Fruit fly (Drosophila melanogaster) whole organism, embryonic: ENCODE data around the gene Best2.

Experiments used
- BEAF-32 ChIP-seq: fragments of 200-800 bp; sonication (Bioruptor generic); optimal IDR thresholded peaks from 3 replicates; lab custom pipeline; 2017; ENCODE audit warnings: missing biosample characterization, missing genetic modification characterization, mild to moderate bottlenecking, moderate library complexity, missing genetic modification reagents
- CG10654 ChIP-seq: fragments of 200-800 bp; sonication (Bioruptor generic); optimal IDR thresholded peaks from 2 replicates; lab custom pipeline; 2016; ENCODE audit warnings: missing biosample characterization, missing genetic modification characterization
- CG12659 ChIP-seq: fragments of 200-800 bp; sonication (Bioruptor generic); optimal IDR thresholded peaks from 3 replicates; lab custom pipeline; 2017; ENCODE audit warnings: mild to moderate bottlenecking, missing biosample characterization, missing genetic modification reagents, missing genetic modification characterization
- CG12769 ChIP-seq: fragments of 200-800 bp; sonication (Bioruptor generic); optimal IDR thresholded peaks from 2 replicates; lab custom pipeline; 2019; ENCODE audit warnings: missing biosample characterization, mild to moderate bottlenecking, missing genetic modification characterization, moderate library complexity
- CG13287 ChIP-seq: fragments of 200-800 bp; sonication (Bioruptor generic); IDR thresholded peaks from 2 replicates; pipeline ENCODE4 v1.3.6; 2022; ENCODE audit warnings: missing biosample characterization, missing genetic modification characterization; ENCODE audit not compliant: partially characterized antibody
- CG13624 ChIP-seq: fragments of 200-800 bp; sonication (Bioruptor generic); optimal IDR thresholded peaks from 2 replicates; lab custom pipeline; 2016; ENCODE audit warnings: missing biosample characterization, missing genetic modification characterization
- CG14441 ChIP-seq: fragments of 200-800 bp; sonication (Bioruptor generic); IDR thresholded peaks from 2 replicates; pipeline ENCODE4 v1.3.6; 2022; ENCODE audit warnings: missing biosample characterization, missing genetic modification characterization
- CG1602 ChIP-seq: fragments of 200-800 bp; sonication (Bioruptor generic); optimal IDR thresholded peaks from 3 replicates; lab custom pipeline; 2016; ENCODE audit warnings: missing biosample characterization, missing genetic modification characterization
- CG1603 ChIP-seq: fragments of 200-800 bp; sonication (Bioruptor generic); optimal IDR thresholded peaks from 2 replicates; lab custom pipeline; 2019; ENCODE audit warnings: missing biosample characterization, mild to moderate bottlenecking, missing genetic modification characterization, moderate library complexity
- CG18011 ChIP-seq: fragments of 200-800 bp; sonication (Bioruptor generic); optimal IDR thresholded peaks from 2 replicates; lab custom pipeline; 2017; ENCODE audit warnings: missing biosample characterization, missing genetic modification characterization, mild to moderate bottlenecking, moderate library complexity, missing genotype
- CG18262 ChIP-seq: fragments of 200-800 bp; optimal IDR thresholded peaks from 3 replicates; lab custom pipeline; 2019; ENCODE audit warnings: missing biosample characterization, mild to moderate bottlenecking, missing genetic modification characterization, moderate library complexity
- CG18476 ChIP-seq: fragments of 200-800 bp; sonication (Bioruptor generic); optimal IDR thresholded peaks from 2 replicates; lab custom pipeline; 2016; ENCODE audit warnings: missing biosample characterization, mild to moderate bottlenecking, missing genetic modification characterization
- CG32767 ChIP-seq: fragments of 200-800 bp; sonication (Bioruptor generic); IDR thresholded peaks from 2 replicates; pipeline ENCODE4 v1.3.6; 2022; ENCODE audit warnings: missing biosample characterization, missing genetic modification characterization
- CG33557 ChIP-seq: fragments of 200-800 bp; sonication (Bioruptor generic); optimal IDR thresholded peaks from 2 replicates; lab custom pipeline; 2019; ENCODE audit warnings: missing biosample characterization, mild to moderate bottlenecking, missing genetic modification characterization, moderate library complexity
- CG34422 ChIP-seq: fragments of 200-800 bp; sonication (Bioruptor generic); IDR thresholded peaks from 3 replicates; pipeline ENCODE4 v1.3.6; 2022; ENCODE audit warnings: missing biosample characterization, missing genetic modification characterization
- CG3847 ChIP-seq: fragments of 200-800 bp; sonication (Bioruptor generic); IDR thresholded peaks from 2 replicates; pipeline ENCODE4 v1.3.6; 2022; ENCODE audit warnings: missing biosample characterization, missing genetic modification characterization
- CG7963 ChIP-seq: fragments of 200-800 bp; sonication (Bioruptor generic); IDR thresholded peaks from 3 replicates; pipeline ENCODE4 v1.3.6; 2022; ENCODE audit warnings: missing biosample characterization, missing genetic modification characterization; ENCODE audit not compliant: partially characterized antibody
- CG8359 ChIP-seq: fragments of 200-800 bp; sonication (Bioruptor generic); optimal IDR thresholded peaks from 2 replicates; lab custom pipeline; 2017; ENCODE audit warnings: missing biosample characterization, mild to moderate bottlenecking, missing genetic modification characterization, borderline replicate concordance
- CG8478 ChIP-seq: fragments of >200 bp; optimal IDR thresholded peaks from 2 replicates; lab custom pipeline; 2018
- CG9932 ChIP-seq: fragments of 200-800 bp; sonication (Bioruptor generic); IDR thresholded peaks from 2 replicates; pipeline ENCODE4 v1.3.6; 2022; ENCODE audit warnings: missing biosample characterization, missing genetic modification characterization
- Dip2 ChIP-seq: fragments of 200-800 bp; sonication (Bioruptor generic); IDR thresholded peaks from 2 replicates; pipeline ENCODE4 v1.3.6; 2022; ENCODE audit warnings: missing biosample characterization, missing genetic modification characterization
- Ets97D ChIP-seq: fragments of 200-800 bp; sonication (Bioruptor generic); optimal IDR thresholded peaks from 3 replicates; lab custom pipeline; 2016; ENCODE audit warnings: missing biosample characterization, missing genetic modification characterization
- HLH54F ChIP-seq: fragments of 200-800 bp; sonication (Bioruptor generic); optimal IDR thresholded peaks from 3 replicates; lab custom pipeline; 2016; ENCODE audit warnings: missing biosample characterization, missing genetic modification characterization
- Nf-YB ChIP-seq: fragments of 200-800 bp; sonication (Bioruptor generic); optimal IDR thresholded peaks from 3 replicates; lab custom pipeline; 2019; ENCODE audit warnings: missing biosample characterization, mild to moderate bottlenecking, missing genetic modification characterization, moderate library complexity
- Ravus ChIP-seq: fragments of 200-800 bp; sonication (Bioruptor generic); IDR thresholded peaks from 2 replicates; pipeline ENCODE4 v1.3.6; 2022; ENCODE audit warnings: missing biosample characterization, missing genetic modification characterization
- Sin3A ChIP-seq: fragments of >200 bp; optimal IDR thresholded peaks from 2 replicates; lab custom pipeline; 2018
- al ChIP-seq: fragments of 200-800 bp; sonication (Bioruptor generic); IDR thresholded peaks from 2 replicates; pipeline ENCODE4 v1.3.6; 2022; ENCODE audit warnings: missing biosample characterization, missing genetic modification characterization
- bsh ChIP-seq, 2 experiments: fragments of 200-800 bp; sonication (Bioruptor generic); optimal IDR thresholded peaks; 2 replicates each; lab custom pipeline; 2017 to 2018; ENCODE audit warnings: mild to moderate bottlenecking in 2 of 2, missing biosample characterization in 2 of 2, missing genetic modification characterization in 2 of 2, moderate library complexity in 1 of 2
- chif ChIP-seq, 2 experiments: fragments of 200-800 bp; sonication (Bioruptor generic); optimal IDR thresholded peaks; 3 replicates each; lab custom pipeline; 2016; ENCODE audit warnings: missing biosample characterization in 2 of 2, missing genetic modification characterization in 2 of 2
- chn ChIP-seq: fragments of 200-800 bp; sonication (Bioruptor generic); optimal IDR thresholded peaks from 2 replicates; lab custom pipeline; 2016; ENCODE audit warnings: missing biosample characterization, missing genetic modification characterization
- dimm ChIP-seq: fragments of 200-800 bp; sonication (Bioruptor generic); IDR thresholded peaks from 2 replicates; pipeline ENCODE4 v1.3.6; 2022; ENCODE audit warnings: missing biosample characterization, missing genetic modification characterization
- disco-r ChIP-seq: fragments of 200-800 bp; sonication (Bioruptor generic); optimal IDR thresholded peaks from 2 replicates; lab custom pipeline; 2016; ENCODE audit warnings: missing biosample characterization, missing genetic modification characterization
- dmrt11E ChIP-seq: fragments of 200-800 bp; sonication (Bioruptor generic); optimal IDR thresholded peaks from 3 replicates; lab custom pipeline; 2018; ENCODE audit warnings: missing biosample characterization, mild to moderate bottlenecking, missing genetic modification characterization, moderate library complexity
- fd96Cb ChIP-seq: fragments of 200-800 bp; sonication (Bioruptor generic); optimal IDR thresholded peaks from 2 replicates; lab custom pipeline; 2018; ENCODE audit warnings: missing biosample characterization, mild to moderate bottlenecking, missing genetic modification characterization, moderate library complexity
- grau ChIP-seq: fragments of 200-800 bp; optimal IDR thresholded peaks from 3 replicates; lab custom pipeline; 2019; ENCODE audit warnings: missing biosample characterization, mild to moderate bottlenecking, missing genetic modification characterization, moderate library complexity
- hb ChIP-seq: fragments of 200-800 bp; sonication (Bioruptor generic); IDR thresholded peaks from 3 replicates; pipeline ENCODE4 v1.3.6; 2022; ENCODE audit warnings: missing biosample characterization, missing genetic modification characterization; ENCODE audit not compliant: partially characterized antibody
- insv ChIP-seq, 2 experiments: fragments of 200-800 bp; sonication (Bioruptor generic); optimal IDR thresholded peaks; 3 replicates each; lab custom pipeline; 2016 to 2018; ENCODE audit warnings: missing biosample characterization in 2 of 2, missing genetic modification characterization in 2 of 2
- jing ChIP-seq: fragments of 200-800 bp; sonication (Bioruptor generic); optimal IDR thresholded peaks from 2 replicates; lab custom pipeline; 2018; ENCODE audit warnings: missing biosample characterization, mild to moderate bottlenecking, missing genetic modification characterization
- jumu ChIP-seq: fragments of 200-800 bp; sonication (Bioruptor generic); optimal IDR thresholded peaks from 3 replicates; lab custom pipeline; 2016; ENCODE audit warnings: missing biosample characterization, missing genetic modification characterization
- lilli ChIP-seq: fragments of 200-800 bp; sonication (Bioruptor generic); optimal IDR thresholded peaks from 3 replicates; lab custom pipeline; 2016; ENCODE audit warnings: missing biosample characterization, missing genetic modification characterization
- pita ChIP-seq: fragments of 200-800 bp; sonication (Bioruptor generic); optimal IDR thresholded peaks from 2 replicates; lab custom pipeline; 2017; ENCODE audit warnings: missing biosample characterization, mild to moderate bottlenecking, missing genetic modification characterization
- psq ChIP-seq: fragments of 200-800 bp; sonication (Bioruptor generic); optimal IDR thresholded peaks from 2 replicates; lab custom pipeline; 2017; ENCODE audit warnings: missing biosample characterization, missing genetic modification characterization
- ro ChIP-seq: fragments of 200-800 bp; sonication (Bioruptor generic); IDR thresholded peaks from 2 replicates; pipeline ENCODE4 v1.3.6; 2022; ENCODE audit warnings: missing biosample characterization, missing genetic modification characterization
- stc ChIP-seq: fragments of 200-800 bp; sonication (Bioruptor generic); IDR thresholded peaks from 2 replicates; pipeline ENCODE4 v1.3.6; 2022; ENCODE audit warnings: missing biosample characterization, missing genetic modification characterization
- tgo ChIP-seq: fragments of 200-800 bp; sonication (Bioruptor generic); IDR thresholded peaks from 3 replicates; pipeline ENCODE4 v1.3.6; 2022; ENCODE audit warnings: missing biosample characterization, missing genetic modification characterization
- tna ChIP-seq: fragments of 200-800 bp; sonication (Bioruptor generic); IDR thresholded peaks from 2 replicates; pipeline ENCODE4 v1.3.6; 2022; ENCODE audit warnings: missing biosample characterization, missing genetic modification characterization; ENCODE audit not compliant: partially characterized antibody
- zen2 ChIP-seq: fragments of 200-800 bp; sonication (Bioruptor generic); IDR thresholded peaks from 3 replicates; pipeline ENCODE4 v1.3.6; 2022; ENCODE audit warnings: missing biosample characterization, missing genetic modification characterization; ENCODE audit not compliant: partially characterized antibody

Best2 gene

dm6 chr3L:6217212-6217611, 39.3 kb downstream of the Best2 start (continued):
- TF ChIP-seq CG18476 (GFP tag; lab: Kevin White, UChicago) (peak; percentile 13), insv (GFP tag; optimal IDR thresholded peaks at IDR 0.05; lab: Kevin White, UChicago) (no peak), dimm (GFP tag; lab: Robert Waterston, UW) (0 out of 2 replicates have a peak, but pooled peaks have one; percentile 32), CG12659 (GFP tag; lab: Kevin White, UChicago) (peak; percentile 41), CG13624 (no peak), CG8359 (peak; percentile 37), lilli (GFP tag; lab: Kevin White, UChicago) (peak; percentile 24), CG18011 (GFP tag; lab: Kevin White, UChicago) (no peak), tna (no peak), CG8478 (lab: Kevin White, UChicago) (no peak), tgo (GFP tag; lab: Robert Waterston, UW) (peak; percentile 66; the same call in 2 of the 3 replicates), hb (GFP tag; lab: Robert Waterston, UW) (no peak), zen2 (GFP tag; lab: Robert Waterston, UW) (no peak), CG32767 (GFP tag; lab: Robert Waterston, UW) (peak; percentile 83), fd96Cb (tag; lab: Kevin White, UChicago) (peak; percentile 80), stc (peak; percentile 74; the same call in 1 of the 2 replicates), ro (GFP tag; lab: Robert Waterston, UW) (no peak), al (GFP tag; lab: Robert Waterston, UW) (no peak), CG18262 (tag; lab: Kevin White, UChicago) (peak; percentile 90), grau (tag; lab: Kevin White, UChicago) (peak; percentile 77), CG33557 (GFP tag; lab: Kevin White, UChicago) (peak; percentile 57), psq (GFP tag; lab: Kevin White, UChicago) (no peak), Dip2 (GFP tag; lab: Robert Waterston, UW) (no peak), dmrt11E (tag; lab: Kevin White, UChicago) (peak; percentile 93), CG10654 (GFP tag; lab: Kevin White, UChicago) (peak; percentile 44), bsh (GFP tag; optimal IDR thresholded peaks at IDR 0.05; lab: Kevin White, UChicago) (peak in 1 of 2 experiments; percentile 93), HLH54F (GFP tag; lab: Kevin White, UChicago) (no peak), chif (GFP tag; optimal IDR thresholded peaks at IDR 0.05; lab: Kevin White, UChicago) (peak; percentile 45 to 57), CG3847 (0 out of 2 replicates have a peak, but pooled peaks have one; percentile 4), disco-r (GFP tag; lab: Kevin White, UChicago) (no peak), pita (GFP tag; lab: Kevin White, UChicago) (no peak), CG14441 (GFP tag; lab: Robert Waterston, UW) (peak; percentile 46; the same call in 1 of the 2 replicates), Ets97D (no peak), jumu (GFP tag; lab: Kevin White, UChicago) (no peak), chn (GFP tag; lab: Kevin White, UChicago) (peak; percentile 45), CG12769 (tag; lab: Kevin White, UChicago) (no peak), CG7963 (GFP tag; lab: Robert Waterston, UW) (no peak), Nf-YB (peak; percentile 41), Ravus (GFP tag; lab: Robert Waterston, UW) (peak; percentile 12; the same call in 1 of the 2 replicates), CG1602 (GFP tag; lab: Kevin White, UChicago) (peak; percentile 64), CG9932 (GFP tag; lab: Robert Waterston, UW) (0 out of 2 replicates have a peak, but pooled peaks have one; percentile 4), CG34422 (peak; percentile 58), Sin3A (lab: Kevin White, UChicago) (no peak), jing (GFP tag; lab: Kevin White, UChicago) (no peak), CG13287 (GFP tag; lab: Robert Waterston, UW) (no peak), BEAF-32 (GFP tag; lab: Kevin White, UChicago) (no peak), CG1603 (tag; lab: Kevin White, UChicago) (no peak)
- TF ChIP-seq, all 482 proteins: peak for 233
